Fruit fly (Drosophila melanogaster): Measurements from ENCODE around the gene Membrin.
A peak's percentile ranks its signal among the peaks of the same experiment; 100 is the strongest.

The Membrin gene

dm6 chr3L:5359208-5360003, 6.8 kb upstream of the Membrin start, which contains the start of gene Klp64D (continued):
- TF ChIP-seq lov (optimal IDR thresholded peaks at IDR 0.05): no peak
- no peak for TF ChIP-seq lov (GFP tag; IDR thresholded peaks at IDR 0.05)
- no peak for TF ChIP-seq CG6254 (GFP tag; optimal IDR thresholded peaks at IDR 0.05)
- TF ChIP-seq Dfd (GFP tag; optimal IDR thresholded peaks at IDR 0.05): no peak
- no peak for TF ChIP-seq zen2 (GFP tag; IDR thresholded peaks at IDR 0.05; ENCODE audit: partially characterized antibody)
- no peak for TF ChIP-seq psq (GFP tag; optimal IDR thresholded peaks at IDR 0.05)
- no peak for TF ChIP-seq BtbVII (GFP tag; optimal IDR thresholded peaks at IDR 0.05)
- peak; percentile 58 for TF ChIP-seq CG32532 (GFP tag; IDR thresholded peaks at IDR 0.05)
- TF ChIP-seq gfzf (GFP tag; optimal IDR thresholded peaks at IDR 0.05): no peak
- TF ChIP-seq CG8388 (GFP tag; optimal IDR thresholded peaks at IDR 0.05): no peak
- peak; percentile 23; the same call in 1 of the 2 replicates for TF ChIP-seq amos (GFP tag; IDR thresholded peaks at IDR 0.05; ENCODE audit: partially characterized antibody)
- TF ChIP-seq row (GFP tag; IDR thresholded peaks at IDR 0.05): peak; percentile 64
- TF ChIP-seq PHDP (tag; optimal IDR thresholded peaks at IDR 0.05): peak; percentile 21
- no peak for TF ChIP-seq Dip2 (GFP tag; IDR thresholded peaks at IDR 0.05)
- TF ChIP-seq gem (tag; optimal IDR thresholded peaks at IDR 0.05): peak; percentile 58
- TF ChIP-seq tx (GFP tag; optimal IDR thresholded peaks at IDR 0.05): no peak
- no peak for TF ChIP-seq CG10462 (GFP tag; optimal IDR thresholded peaks at IDR 0.05)
- TF ChIP-seq jing (GFP tag; optimal IDR thresholded peaks at IDR 0.05): no peak
- no peak for TF ChIP-seq exex (tag; optimal IDR thresholded peaks at IDR 0.05)
- no peak for TF ChIP-seq GATAe (GFP tag; conservative IDR thresholded peaks at IDR 0.05)
- no peak for TF ChIP-seq ara (GFP tag; IDR thresholded peaks at IDR 0.05)
- peak; percentile 39 for TF ChIP-seq lab (GFP tag; optimal IDR thresholded peaks at IDR 0.05)
- TF ChIP-seq E2f2 (GFP tag; IDR thresholded peaks at IDR 0.05): no peak
- TF ChIP-seq gce (GFP tag; IDR thresholded peaks at IDR 0.05): no peak
- TF ChIP-seq en (GFP tag; optimal IDR thresholded peaks at IDR 0.05): no peak
- TF ChIP-seq esg (GFP tag; conservative IDR thresholded peaks at IDR 0.05): no peak
- TF ChIP-seq Gug (GFP tag; IDR thresholded peaks at IDR 0.05): no peak
- peak in 1 of 2 experiments; percentile 7 for TF ChIP-seq bsh (GFP tag; optimal IDR thresholded peaks at IDR 0.05)
- no peak for TF ChIP-seq Side (GFP tag; optimal IDR thresholded peaks at IDR 0.05)
- no peak for TF ChIP-seq kah (GFP tag; optimal IDR thresholded peaks at IDR 0.05)
- TF ChIP-seq peb (GFP tag; IDR thresholded peaks at IDR 0.05): no peak
- no peak for TF ChIP-seq Trl (optimal IDR thresholded peaks at IDR 0.05)
- TF ChIP-seq Trl (GFP tag; optimal IDR thresholded peaks at IDR 0.05): no peak
- no peak for TF ChIP-seq gsb (GFP tag; IDR thresholded peaks at IDR 0.05)
- no peak for TF ChIP-seq CTCF (GFP tag; optimal IDR thresholded peaks at IDR 0.05)
- no peak for TF ChIP-seq Awh (GFP tag; IDR thresholded peaks at IDR 0.05)
- TF ChIP-seq Max (GFP tag; optimal IDR thresholded peaks at IDR 0.05): no peak
- peak; percentile 0 for TF ChIP-seq Chrac-16 (GFP tag; optimal IDR thresholded peaks at IDR 0.05)
- TF ChIP-seq CG18599 (GFP tag; optimal IDR thresholded peaks at IDR 0.05): peak; percentile 53
- TF ChIP-seq fru (optimal IDR thresholded peaks at IDR 0.05): no peak
- TF ChIP-seq Myb (GFP tag; optimal IDR thresholded peaks at IDR 0.05): peak; percentile 2
- no peak for TF ChIP-seq jumu (GFP tag; optimal IDR thresholded peaks at IDR 0.05)
- TF ChIP-seq hth (optimal IDR thresholded peaks at IDR 0.05): no peak
- TF ChIP-seq Hmx (GFP tag; optimal IDR thresholded peaks at IDR 0.05): no peak
- TF ChIP-seq Deaf1 (tag; optimal IDR thresholded peaks at IDR 0.05): no peak
- TF ChIP-seq CG5953 (GFP tag; IDR thresholded peaks at IDR 0.05): no peak
- no peak for TF ChIP-seq Adf1 (GFP tag; IDR thresholded peaks at IDR 0.05)
- no peak for TF ChIP-seq wdn (GFP tag; IDR thresholded peaks at IDR 0.05)
- no peak for TF ChIP-seq cato (GFP tag; optimal IDR thresholded peaks at IDR 0.05; ENCODE audit: borderline replicate concordance)
- TF ChIP-seq zfh1 (GFP tag; IDR thresholded peaks at IDR 0.05): no peak
- no peak for TF ChIP-seq Six4 (GFP tag; optimal IDR thresholded peaks at IDR 0.05)
- TF ChIP-seq CG13296 (GFP tag; optimal IDR thresholded peaks at IDR 0.05): no peak

Data from whole organism, embryonic.